Fruit fly (Drosophila melanogaster): ENCODE results near the gene CG15601.

CG15601 gene

DNA sequence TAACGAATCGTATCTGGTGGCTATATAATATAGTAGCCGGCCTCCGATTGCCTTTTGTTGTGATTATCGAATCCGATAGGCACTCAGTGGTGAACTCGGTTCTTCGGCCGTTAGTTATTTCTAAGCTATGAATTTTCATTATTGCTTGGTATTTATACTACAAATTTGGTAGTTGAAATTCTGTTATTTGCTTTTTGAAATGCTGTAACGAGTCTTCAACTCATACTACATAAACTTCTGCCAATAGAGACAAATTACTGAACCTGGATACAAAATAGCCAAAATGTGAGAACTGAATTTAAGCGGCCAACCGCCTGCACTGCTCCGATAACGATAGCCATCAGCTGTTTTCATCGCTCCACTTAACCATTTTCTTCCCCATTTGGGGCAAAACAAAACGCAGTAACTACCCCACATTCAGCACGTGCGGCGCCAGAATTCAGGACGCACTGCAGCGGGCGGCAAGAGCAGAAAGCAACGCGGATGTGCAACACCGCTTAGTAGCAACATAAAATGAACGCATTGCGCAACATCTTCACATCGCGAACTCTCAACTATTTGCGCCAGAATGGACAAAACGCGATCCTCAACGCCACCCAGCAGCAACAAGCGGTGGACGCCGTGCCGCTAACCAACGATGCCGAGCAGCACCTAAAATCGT is 28.6 kb downstream of the CG15601 start, which contains the start of the genes CG11679 and CG8206 (continued):
- TF ChIP-seq CG11696 (GFP tag; IDR thresholded peaks at IDR 0.05) (no peak), Aef1 (GFP tag; IDR thresholded peaks at IDR 0.05) (peak; percentile 26; the same call in 1 of the 3 replicates), Dad (GFP tag; optimal IDR thresholded peaks at IDR 0.05) (peak; percentile 27), unpg (GFP tag; optimal IDR thresholded peaks at IDR 0.05) (peak; percentile 15), CG8944 (GFP tag; optimal IDR thresholded peaks at IDR 0.05) (peak; percentile 67), CG17361 (GFP tag; IDR thresholded peaks at IDR 0.05) (peak; percentile 49; the same call in 2 of the 3 replicates), CG3163 (GFP tag; optimal IDR thresholded peaks at IDR 0.05) (no peak), CG3847 (GFP tag; IDR thresholded peaks at IDR 0.05) (0 out of 2 replicates have a peak, but pooled peaks have one; percentile 24), CG3995 (GFP tag; optimal IDR thresholded peaks at IDR 0.05) (peak; percentile 86), tll (GFP tag; optimal IDR thresholded peaks at IDR 0.05) (peak in 1 of 2 experiments; percentile 36), Antp (GFP tag; optimal IDR thresholded peaks at IDR 0.05) (peak; percentile 59), CG7786 (GFP tag; optimal IDR thresholded peaks at IDR 0.05) (peak; percentile 54), Dip3 (GFP tag; optimal IDR thresholded peaks at IDR 0.05) (peak; percentile 38), CG13424 (tag; optimal IDR thresholded peaks at IDR 0.05) (peak; percentile 56), sug (tag; optimal IDR thresholded peaks at IDR 0.05) (peak; percentile 71), nmo (GFP tag; optimal IDR thresholded peaks at IDR 0.05) (peak; percentile 58), hb (GFP tag; IDR thresholded peaks at IDR 0.05; ENCODE audit: partially characterized antibody) (no peak), ssp (GFP tag; IDR thresholded peaks at IDR 0.05) (peak; percentile 30; the same call in 1 of the 2 replicates), CG3281 (GFP tag; optimal IDR thresholded peaks at IDR 0.05) (peak; percentile 15), seq (GFP tag; IDR thresholded peaks at IDR 0.05) (no peak), CG32772 (GFP tag; IDR thresholded peaks at IDR 0.05) (0 out of 2 replicates have a peak, but pooled peaks have one; percentile 30), dmrt99B (tag; optimal IDR thresholded peaks at IDR 0.05) (peak; percentile 35), CG13775 (GFP tag; optimal IDR thresholded peaks at IDR 0.05) (peak; percentile 37), ind (GFP tag; optimal IDR thresholded peaks at IDR 0.05) (peak; percentile 30), CG42726 (GFP tag; IDR thresholded peaks at IDR 0.05; ENCODE audit: partially characterized antibody) (no peak), CG18619 (GFP tag; optimal IDR thresholded peaks at IDR 0.05) (peak; percentile 9), sr (GFP tag; IDR thresholded peaks at IDR 0.05) (no peak), CG15696 (tag; optimal IDR thresholded peaks at IDR 0.05) (peak; percentile 1), CG10543 (GFP tag; optimal IDR thresholded peaks at IDR 0.05) (peak; percentile 34), CHES-1-like (GFP tag; optimal IDR thresholded peaks at IDR 0.05) (peak; percentile 54), CG11093 (GFP tag; IDR thresholded peaks at IDR 0.05) (peak; percentile 28; the same call in 1 of the 3 replicates), CG14014 (GFP tag; IDR thresholded peaks at IDR 0.05) (peak; percentile 26; the same call in 1 of the 2 replicates), CG6272 (GFP tag; IDR thresholded peaks at IDR 0.05) (0 out of 2 replicates have a peak, but pooled peaks have one; percentile 8), crp (GFP tag; optimal IDR thresholded peaks at IDR 0.05) (peak in 1 of 2 experiments; percentile 86), dmrt11E (tag; optimal IDR thresholded peaks at IDR 0.05) (peak; percentile 32), Sox100B (GFP tag; optimal IDR thresholded peaks at IDR 0.05) (no peak), Hr78 (GFP tag; optimal IDR thresholded peaks at IDR 0.05) (no peak), CG17385 (GFP tag; optimal IDR thresholded peaks at IDR 0.05) (peak; percentile 3), BEAF-32 (GFP tag; optimal IDR thresholded peaks at IDR 0.05) (peak; percentile 55), Lim3 (GFP tag; IDR thresholded peaks at IDR 0.05) (no peak), CG12299 (tag; optimal IDR thresholded peaks at IDR 0.05) (no peak), Atf-2 (GFP tag; optimal IDR thresholded peaks at IDR 0.05) (peak; percentile 31), pum (GFP tag; optimal IDR thresholded peaks at IDR 0.05) (peak; percentile 54), Dll (GFP tag; IDR thresholded peaks at IDR 0.05; ENCODE audit: partially characterized antibody) (peak; percentile 66), crol (GFP tag; IDR thresholded peaks at IDR 0.05) (no peak), CG18764 (GFP tag; optimal IDR thresholded peaks at IDR 0.05) (no peak), CG10209 (GFP tag; optimal IDR thresholded peaks at IDR 0.05) (peak; percentile 16), PHDP (tag; optimal IDR thresholded peaks at IDR 0.05) (peak; percentile 13)

Measured in whole organism, embryonic.